Worm (Caenorhabditis elegans) whole organism, L3 larva: Measurements from ENCODE around the gene F53E10.1.
"Not testable (repeated sequence)": the region's sequence is repeated elsewhere in the genome, so short reads cannot be mapped to it uniquely, and the experiment has no call there.

Source experiments
- fkh-10 ChIP-seq: sonication (generic microtip); optimal IDR thresholded peaks from 2 replicates; lab custom pipeline; 2017; ENCODE audit warnings: missing biosample characterization, missing genetic modification reagents, missing genetic modification characterization
- jun-1 ChIP-seq: fragments of 150-350 bp; optimal IDR thresholded peaks from 2 replicates; lab custom pipeline; 2014; ENCODE audit warnings: missing biosample characterization, missing genetic modification reagents, missing genetic modification characterization
- lin-15B ChIP-seq: fragments of 150-350 bp; optimal IDR thresholded peaks from 2 replicates; lab custom pipeline; 2014; ENCODE audit warnings: missing biosample characterization, missing genetic modification characterization
- lsy-12 ChIP-seq: sonication (generic microtip); optimal IDR thresholded peaks from 2 replicates; lab custom pipeline; 2016; ENCODE audit warnings: mild to moderate bottlenecking, missing genetic modification characterization, missing compliant biosample characterization
- snpc-4 ChIP-seq: fragments of 150-350 bp; optimal IDR thresholded peaks from 2 replicates; lab custom pipeline; 2014; ENCODE audit warnings: missing biosample characterization, missing genetic modification characterization
- zag-1 ChIP-seq: fragments of 150-350 bp; optimal IDR thresholded peaks from 2 replicates; lab custom pipeline; 2014; ENCODE audit warnings: missing biosample characterization, missing genetic modification characterization
- ztf-11 ChIP-seq: fragments of 150-350 bp; optimal IDR thresholded peaks from 2 replicates; lab custom pipeline; 2014; ENCODE audit warnings: missing biosample characterization, missing genetic modification characterization

ce11 chrV:2598830-2599229 lies 16.3 kb upstream of the F53E10.1 start, which contains the start of gene F53E10.5:
- not testable (repeated sequence) for TF ChIP-seq fkh-10 (GFP tag; lab: Kevin White, UChicago); lsy-12 (tag; lab: Kevin White, UChicago); zag-1 (tag; lab: Kevin White, UChicago); ztf-11 (tag; lab: Kevin White, UChicago); jun-1 (tag; lab: Kevin White, UChicago); lin-15B (tag; lab: Kevin White, UChicago); snpc-4 (tag; lab: Kevin White, UChicago)
